Worm (Caenorhabditis elegans) whole organism, midembryonic: ENCODE measurements around the gene him-6.

Source experiments
- T22C8.4 ChIP-seq: fragments of 200-800 bp; sonication (Bioruptor generic); IDR thresholded peaks from 2 replicates; pipeline ENCODE4 v1.3.6; 2022; ENCODE audit warnings: missing genetic modification characterization, missing compliant biosample characterization
- flt-1 ChIP-seq: fragments of 200-800 bp; sonication (Bioruptor generic); IDR thresholded peaks from 2 replicates; pipeline ENCODE4 v1.3.6; 2022; ENCODE audit warnings: missing genetic modification characterization, missing compliant biosample characterization
- klf-2 ChIP-seq: fragments of 200-800 bp; sonication (Bioruptor generic); conservative IDR thresholded peaks from 2 replicates; pipeline ENCODE4 v1.3.6; 2022; ENCODE audit warnings: missing genetic modification reagents, missing genetic modification characterization, missing compliant biosample characterization
- ref-1 ChIP-seq: fragments of 200-800 bp; sonication (Bioruptor generic); conservative IDR thresholded peaks from 2 replicates; pipeline ENCODE4 v1.3.6; 2022; ENCODE audit warnings: missing genetic modification reagents, missing genetic modification characterization, missing compliant biosample characterization
- tab-1 ChIP-seq: fragments of 200-800 bp; sonication (Bioruptor generic); IDR thresholded peaks from 2 replicates; pipeline ENCODE4 v1.3.6; 2022; ENCODE audit warnings: missing genetic modification characterization, missing compliant biosample characterization
- ztf-29 ChIP-seq: fragments of 200-800 bp; sonication (Bioruptor generic); IDR thresholded peaks from 2 replicates; pipeline ENCODE4 v1.3.6; 2022; ENCODE audit warnings: missing genetic modification reagents, missing genetic modification characterization, missing compliant biosample characterization

- TF ChIP-seq flt-1 (GFP tag; lab: Robert Waterston, UW) = no peak
- TF ChIP-seq ref-1 = no peak
- TF ChIP-seq T22C8.4 (GFP tag; lab: Robert Waterston, UW) = no peak
- no peak for TF ChIP-seq ztf-29 (GFP tag; lab: Robert Waterston, UW)
- TF ChIP-seq klf-2 (GFP tag; lab: Robert Waterston, UW) = no peak
- no peak for TF ChIP-seq tab-1 (GFP tag; lab: Robert Waterston, UW)
Measured at ce11 chrIV:12445463-12445934, 45.1 kb upstream of the him-6 start, which contains the start of gene C25G4.3.
